Fruit fly (Drosophila melanogaster): ENCODE results near the gene colt.
A peak's percentile ranks its signal among the peaks of the same experiment; 100 is the strongest.

colt gene

dm6 chr2L:2748480-2749143 is 21.3 kb downstream of the colt start (continued):
- TF ChIP-seq CG12942 (GFP tag; optimal IDR thresholded peaks at IDR 0.05) (peak; percentile 84), sd (tag; optimal IDR thresholded peaks at IDR 0.05) (peak; percentile 46), CG4328 (GFP tag; optimal IDR thresholded peaks at IDR 0.05) (peak; percentile 83), bbx (GFP tag; IDR thresholded peaks at IDR 0.05; ENCODE audit: partially characterized antibody) (peak; percentile 45), CG6854 (GFP tag; optimal IDR thresholded peaks at IDR 0.05) (peak; percentile 72), CG31441 (GFP tag; IDR thresholded peaks at IDR 0.05) (no peak; the same call in 1 of the 2 replicates), Poxn (GFP tag; IDR thresholded peaks at IDR 0.05) (peak; percentile 46; the same call in 1 of the 2 replicates), Ptx1 (GFP tag; IDR thresholded peaks at IDR 0.05) (peak; percentile 92), kah (GFP tag; optimal IDR thresholded peaks at IDR 0.05) (peak; percentile 51), dysf (GFP tag; IDR thresholded peaks at IDR 0.05) (peak; percentile 90), Opbp (GFP tag; IDR thresholded peaks at IDR 0.05; ENCODE audit: partially characterized antibody) (peak; percentile 63), CG32767 (GFP tag; IDR thresholded peaks at IDR 0.05) (peak; percentile 77), CG17568 (GFP tag; optimal IDR thresholded peaks at IDR 0.05) (no peak), GATAe (GFP tag; conservative IDR thresholded peaks at IDR 0.05) (peak; percentile 68), CG5180 (GFP tag; optimal IDR thresholded peaks at IDR 0.05) (peak; percentile 43), CG30431 (GFP tag; optimal IDR thresholded peaks at IDR 0.05) (peak; percentile 83), Hr3 (GFP tag; optimal IDR thresholded peaks at IDR 0.05) (peak; percentile 90), slp2 (GFP tag; optimal IDR thresholded peaks at IDR 0.05) (peak; percentile 53), CG10274 (GFP tag; optimal IDR thresholded peaks at IDR 0.05) (peak; percentile 65), CG12219 (GFP tag; optimal IDR thresholded peaks at IDR 0.05) (peak; percentile 61), CG11398 (GFP tag; optimal IDR thresholded peaks at IDR 0.05) (peak; percentile 73), pho (GFP tag; optimal IDR thresholded peaks at IDR 0.05) (peak; percentile 82), Hey (tag; optimal IDR thresholded peaks at IDR 0.05) (no peak), odd (GFP tag; optimal IDR thresholded peaks at IDR 0.05) (no peak), NK7.1 (GFP tag; optimal IDR thresholded peaks at IDR 0.05) (peak; percentile 69), CG4730 (GFP tag; IDR thresholded peaks at IDR 0.05) (peak; percentile 82), CG13624 (GFP tag; optimal IDR thresholded peaks at IDR 0.05) (peak; percentile 83), sqz (GFP tag; optimal IDR thresholded peaks at IDR 0.05) (peak; percentile 73), unc-4 (GFP tag; IDR thresholded peaks at IDR 0.05; ENCODE audit: partially characterized antibody) (peak; percentile 56), nerfin-1 (tag; optimal IDR thresholded peaks at IDR 0.05) (peak; percentile 60), salm (tag; optimal IDR thresholded peaks at IDR 0.05) (peak; percentile 1), CG8388 (GFP tag; optimal IDR thresholded peaks at IDR 0.05) (peak; percentile 87), phol (tag; optimal IDR thresholded peaks at IDR 0.05) (peak; percentile 86), pita (GFP tag; optimal IDR thresholded peaks at IDR 0.05) (no peak), CG18619 (GFP tag; optimal IDR thresholded peaks at IDR 0.05) (peak; percentile 87), mam (GFP tag; optimal IDR thresholded peaks at IDR 0.05) (peak; percentile 90), CG8765 (GFP tag; IDR thresholded peaks at IDR 0.05) (peak; percentile 76), CG13287 (GFP tag; IDR thresholded peaks at IDR 0.05; ENCODE audit: partially characterized antibody) (peak; percentile 73), ftz-f1 (GFP tag; optimal IDR thresholded peaks at IDR 0.05) (peak; percentile 99), shn (GFP tag; optimal IDR thresholded peaks at IDR 0.05) (peak; percentile 72), CG7786 (GFP tag; optimal IDR thresholded peaks at IDR 0.05) (peak; percentile 83), Six4 (GFP tag; optimal IDR thresholded peaks at IDR 0.05) (peak; percentile 66), CG14965 (GFP tag; optimal IDR thresholded peaks at IDR 0.05; ENCODE audit: borderline replicate concordance) (no peak), CG1024 (GFP tag; IDR thresholded peaks at IDR 0.05) (peak; percentile 68), amos (GFP tag; IDR thresholded peaks at IDR 0.05; ENCODE audit: partially characterized antibody) (0 out of 2 replicates have a peak, but pooled peaks have one; percentile 34), CG15696 (tag; optimal IDR thresholded peaks at IDR 0.05) (peak; percentile 58), en (GFP tag; optimal IDR thresholded peaks at IDR 0.05) (peak; percentile 51), CG7556 (GFP tag; optimal IDR thresholded peaks at IDR 0.05) (peak; percentile 77), CG15073 (GFP tag; optimal IDR thresholded peaks at IDR 0.05) (no peak)
